Fruit fly (Drosophila melanogaster): ENCODE measurements around the gene CG42537.

- TF ChIP-seq CTCF (optimal IDR thresholded peaks at IDR 0.05): no peak
- no peak for TF ChIP-seq CG8478 (optimal IDR thresholded peaks at IDR 0.05)
Observed at dm6 chr3R:6351696-6352378, 25.8 kb upstream of the CG42537 start.

All from S2 (cell line).